Worm (Caenorhabditis elegans) whole organism, L1 larva: ENCODE measurements around the gene fbxb-107.
A peak's percentile ranks its signal among the peaks of the same experiment; 100 is the strongest.

Source experiments
- C04F5.9 ChIP-seq: sonication (generic microtip); optimal IDR thresholded peaks from 2 replicates; lab custom pipeline; 2016; ENCODE audit warnings: missing genetic modification characterization, missing compliant biosample characterization
- aha-1 ChIP-seq: fragments of 150-350 bp; optimal IDR thresholded peaks from 2 replicates; lab custom pipeline; 2014; ENCODE audit warnings: missing biosample characterization, missing genetic modification characterization
- alr-1 ChIP-seq: fragments of 200-800 bp; sonication (Bioruptor generic); optimal IDR thresholded peaks from 2 replicates; lab custom pipeline; 2018; ENCODE audit warnings: borderline replicate concordance, mild to moderate bottlenecking, missing genetic modification characterization, missing compliant biosample characterization
- blmp-1 ChIP-seq: fragments of 150-350 bp; optimal IDR thresholded peaks from 2 replicates; lab custom pipeline; 2014; ENCODE audit warnings: missing biosample characterization, missing genetic modification characterization
- ceh-82 ChIP-seq, 3 experiments: fragments of 150-350 bp in 1 of 3; sonication (generic microtip) in 2 of 3; optimal IDR thresholded peaks; 2 replicates each; lab custom pipeline; 2014 to 2017; ENCODE audit warnings: missing biosample characterization in 3 of 3, missing genetic modification characterization in 3 of 3
- ces-1 ChIP-seq: fragments of 150-350 bp; optimal IDR thresholded peaks from 2 replicates; lab custom pipeline; 2014; ENCODE audit warnings: missing biosample characterization, missing genetic modification reagents, missing genetic modification characterization
- dsc-1 ChIP-seq: sonication (generic microtip); optimal IDR thresholded peaks from 2 replicates; lab custom pipeline; 2016; ENCODE audit warnings: mild to moderate bottlenecking, missing genetic modification characterization, missing compliant biosample characterization
- efl-1 ChIP-seq, 4 experiments: fragments of 150-350 bp; optimal IDR thresholded peaks in 3 of 4; peaks in 1 of 4; 1 replicate in 1 of 4; 2 replicates in 3 of 4; lab custom pipeline; 2014; ENCODE audit warnings: missing biosample characterization in 2 of 4, missing genetic modification characterization in 2 of 4, missing genetic modification reagents in 2 of 4
- efl-3 ChIP-seq: fragments of 200-800 bp; sonication (Bioruptor generic); optimal IDR thresholded peaks from 2 replicates; lab custom pipeline; 2018; ENCODE audit warnings: mild to moderate bottlenecking, missing genetic modification characterization, missing compliant biosample characterization
- elt-3 ChIP-seq, 6 experiments: fragments of 150-350 bp in 1 of 6; sonication (generic microtip); optimal IDR thresholded peaks; 2 replicates each; lab custom pipeline; 2017 to 2018; ENCODE audit warnings: missing biosample characterization in 6 of 6, missing genetic modification characterization in 6 of 6, inconsistent platforms in 1 of 6
- ets-5 ChIP-seq: fragments of 200-800 bp; sonication (Bioruptor generic); IDR thresholded peaks from 2 replicates; pipeline ENCODE4 v1.3.6; 2022; ENCODE audit warnings: missing genetic modification characterization, missing compliant biosample characterization
- hpl-2 ChIP-seq: fragments of 150-350 bp; optimal IDR thresholded peaks from 2 replicates; lab custom pipeline; 2014; ENCODE audit warnings: missing biosample characterization, missing genetic modification reagents, missing genetic modification characterization
- isw-1 ChIP-seq: fragments of 200-800 bp; sonication (Bioruptor generic); IDR thresholded peaks from 2 replicates; pipeline ENCODE4 v1.3.6; 2022; ENCODE audit warnings: missing genetic modification characterization, missing compliant biosample characterization
- lin-13 ChIP-seq: fragments of 150-350 bp; optimal IDR thresholded peaks from 2 replicates; lab custom pipeline; 2014; ENCODE audit warnings: missing biosample characterization, missing genetic modification reagents, missing genetic modification characterization
- lin-14 ChIP-seq: fragments of 200-800 bp; sonication (Bioruptor generic); optimal IDR thresholded peaks from 2 replicates; lab custom pipeline; 2018; ENCODE audit warnings: mild to moderate bottlenecking, missing genetic modification characterization, moderate library complexity, missing compliant biosample characterization
- lin-35 ChIP-seq, 2 experiments: fragments of 150-350 bp; optimal IDR thresholded peaks; 2 replicates each; lab custom pipeline; 2014; ENCODE audit warnings: missing biosample characterization in 2 of 2, missing genetic modification characterization in 2 of 2, missing genetic modification reagents in 2 of 2
- lsy-2 ChIP-seq, 2 experiments: fragments of 150-350 bp; optimal IDR thresholded peaks; 2 replicates each; lab custom pipeline; 2014; ENCODE audit warnings: missing biosample characterization in 2 of 2, missing genetic modification characterization in 2 of 2
- mdl-1 ChIP-seq, 2 experiments: fragments of 150-350 bp; optimal IDR thresholded peaks; 2 replicates each; lab custom pipeline; 2014 to 2017; ENCODE audit warnings: missing biosample characterization in 2 of 2, missing genetic modification characterization in 2 of 2, inconsistent platforms in 1 of 2
- nhr-19 ChIP-seq: fragments of 200-800 bp; sonication (Bioruptor generic); conservative IDR thresholded peaks from 2 replicates; pipeline ENCODE4 v1.3.6; 2022; ENCODE audit warnings: missing genetic modification characterization, missing compliant biosample characterization
- nhr-20 ChIP-seq: sonication (generic microtip); optimal IDR thresholded peaks from 2 replicates; lab custom pipeline; 2016; ENCODE audit warnings: mild to moderate bottlenecking, missing genetic modification characterization, missing compliant biosample characterization
- nhr-237 ChIP-seq: fragments of 150-350 bp; optimal IDR thresholded peaks from 2 replicates; lab custom pipeline; 2014; ENCODE audit warnings: missing biosample characterization, missing genetic modification characterization
- nhr-28 ChIP-seq: fragments of 150-350 bp; optimal IDR thresholded peaks from 2 replicates; lab custom pipeline; 2014; ENCODE audit warnings: missing biosample characterization, missing genetic modification characterization
- nhr-47 ChIP-seq: sonication (generic microtip); optimal IDR thresholded peaks from 2 replicates; lab custom pipeline; 2016; ENCODE audit warnings: mild to moderate bottlenecking, missing genetic modification characterization, moderate library complexity, missing compliant biosample characterization
- nhr-71 ChIP-seq: sonication (generic microtip); optimal IDR thresholded peaks from 2 replicates; lab custom pipeline; 2016; ENCODE audit warnings: mild to moderate bottlenecking, missing genetic modification characterization, moderate library complexity, missing compliant biosample characterization
- nhr-85 ChIP-seq: sonication (generic microtip); peaks from one replicate; lab custom pipeline; 2016; ENCODE audit warnings: missing genetic modification characterization, inconsistent platforms, missing compliant biosample characterization
- pag-3 ChIP-seq: sonication (generic microtip); optimal IDR thresholded peaks from 2 replicates; lab custom pipeline; 2017; ENCODE audit warnings: missing genetic modification characterization, mild to moderate bottlenecking, missing compliant biosample characterization, antibody characterized with exemption, borderline replicate concordance; ENCODE audit not compliant: insufficient read depth
- pax-3 ChIP-seq: fragments of 200-800 bp; sonication (Bioruptor generic); optimal IDR thresholded peaks from 2 replicates; lab custom pipeline; 2018; ENCODE audit warnings: mild to moderate bottlenecking, missing genetic modification characterization, moderate library complexity, missing compliant biosample characterization
- rnt-1 ChIP-seq: sonication (generic microtip); optimal IDR thresholded peaks from 2 replicates; lab custom pipeline; 2016; ENCODE audit warnings: mild to moderate bottlenecking, missing genetic modification characterization, moderate library complexity, missing compliant biosample characterization
- skn-1 ChIP-seq: fragments of 150-350 bp; optimal IDR thresholded peaks from 2 replicates; lab custom pipeline; 2014; ENCODE audit warnings: missing biosample characterization, missing genetic modification characterization
- snu-23 ChIP-seq: sonication (generic microtip); optimal IDR thresholded peaks from 2 replicates; lab custom pipeline; 2016; ENCODE audit warnings: missing genetic modification characterization, missing compliant biosample characterization
- swsn-7 ChIP-seq: sonication (generic microtip); optimal IDR thresholded peaks from 2 replicates; lab custom pipeline; 2016; ENCODE audit warnings: missing genetic modification characterization, missing compliant biosample characterization
- tbx-2 ChIP-seq: sonication (generic microtip); optimal IDR thresholded peaks from 2 replicates; lab custom pipeline; 2016; ENCODE audit warnings: missing genetic modification characterization, missing compliant biosample characterization
- unc-30 ChIP-seq: sonication (generic microtip); optimal IDR thresholded peaks from 2 replicates; lab custom pipeline; 2017; ENCODE audit warnings: missing biosample characterization, missing genetic modification characterization
- unc-62 ChIP-seq: fragments of 150-350 bp; optimal IDR thresholded peaks from 2 replicates; lab custom pipeline; 2014; ENCODE audit warnings: missing biosample characterization, missing genetic modification reagents, missing genetic modification characterization
- unc-86 ChIP-seq: sonication (generic microtip); optimal IDR thresholded peaks from 2 replicates; lab custom pipeline; 2016; ENCODE audit warnings: missing genetic modification characterization, missing compliant biosample characterization
- zag-1 ChIP-seq: fragments of 150-350 bp; optimal IDR thresholded peaks from 2 replicates; lab custom pipeline; 2014; ENCODE audit warnings: missing biosample characterization, missing genetic modification characterization

Gene fbxb-107

DNA sequence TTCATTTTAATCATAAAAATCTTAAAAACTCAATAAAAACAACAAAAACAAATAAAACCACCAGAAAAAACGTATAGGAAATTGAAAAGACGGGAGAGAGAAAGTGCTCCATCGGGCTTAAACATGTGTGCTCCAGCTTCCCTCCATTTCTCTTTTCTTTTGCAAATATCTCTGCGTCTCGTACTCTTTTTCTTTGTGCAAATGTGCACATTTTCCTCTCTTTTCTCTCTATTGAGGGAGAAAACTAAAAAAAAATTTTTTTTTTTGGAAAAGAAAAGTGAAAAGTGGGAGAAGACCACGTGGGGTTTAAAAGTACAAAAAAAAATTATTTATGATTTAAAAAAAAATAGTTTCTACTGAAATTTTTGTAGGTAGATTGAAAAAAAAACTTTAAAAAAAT lies 45.7 kb downstream of the fbxb-107 start (continued):
- TF ChIP-seq unc-30 (tag; lab: Kevin White, UChicago) (no peak), rnt-1 (tag; lab: Kevin White, UChicago) (no peak), lin-14 (GFP tag; lab: Kevin White, UChicago) (peak; percentile 65), unc-62 (GFP tag; lab: Kevin White, UChicago) (no peak), efl-3 (no peak), dsc-1 (no peak), unc-86 (tag; lab: Kevin White, UChicago) (no peak), alr-1 (no peak), lin-13 (GFP tag; lab: Kevin White, UChicago) (no peak), pax-3 (tag; lab: Kevin White, UChicago) (no peak), skn-1 (no peak), efl-1 (optimal IDR thresholded peaks at IDR 0.05; lab: Kevin White, UChicago) (peak; percentile 34 to 51), efl-1 (GFP tag; optimal IDR thresholded peaks at IDR 0.05 in 1 of 2; lab: Kevin White, UChicago) (no peak), isw-1 (GFP tag; lab: Robert Waterston, UW) (no peak), nhr-19 (GFP tag; lab: Robert Waterston, UW) (no peak), swsn-7 (tag; lab: Kevin White, UChicago) (no peak)

DNA sequence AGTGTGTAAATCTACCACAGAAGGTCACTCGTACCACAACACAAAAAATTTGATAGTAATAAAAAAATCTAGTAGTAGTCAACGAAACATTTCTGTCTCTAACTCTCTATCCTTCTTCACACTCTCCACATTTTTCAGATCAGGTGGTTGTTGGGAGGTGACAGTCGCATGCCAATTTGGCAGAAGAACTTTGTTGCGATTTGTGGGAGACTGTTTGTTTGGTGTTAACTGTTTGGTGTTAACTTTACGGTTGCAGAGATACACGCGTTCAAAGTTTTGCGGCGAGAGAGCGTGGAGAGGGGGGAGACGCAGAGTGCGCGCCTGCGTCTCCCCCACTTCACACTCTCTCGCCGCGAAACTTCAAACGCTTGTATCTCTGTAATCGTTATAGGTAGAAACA lies 46.4 kb downstream of the fbxb-107 start:
- TF ChIP-seq dsc-1 (no peak), tbx-2 (tag; lab: Kevin White, UChicago) (peak; percentile 22), ets-5 (GFP tag; lab: Robert Waterston, UW) (no peak), nhr-85 (tag; lab: Kevin White, UChicago) (peak; percentile 14), lin-14 (GFP tag; lab: Kevin White, UChicago) (peak; percentile 49), C04F5.9 (tag; lab: Kevin White, UChicago) (no peak), nhr-28 (tag; lab: Kevin White, UChicago) (no peak), nhr-71 (tag; lab: Kevin White, UChicago) (peak; percentile 23), snu-23 (GFP tag; lab: Kevin White, UChicago) (peak; percentile 40), mdl-1 (tag; optimal IDR thresholded peaks at IDR 0.05; lab: Kevin White, UChicago) (peak in 1 of 2 experiments; percentile 28), pag-3 (no peak), nhr-20 (peak; percentile 4), lsy-2 (tag; optimal IDR thresholded peaks at IDR 0.05; lab: Kevin White, UChicago) (peak in 1 of 2 experiments; percentile 14), lin-35 (GFP tag; optimal IDR thresholded peaks at IDR 0.05; lab: Kevin White, UChicago) (peak in 1 of 2 experiments; percentile 65), pax-3 (tag; lab: Kevin White, UChicago) (no peak), elt-3 (tag; optimal IDR thresholded peaks at IDR 0.05; lab: Kevin White, UChicago) (peak in 2 of 6 experiments; percentile 40 to 52), lin-13 (GFP tag; lab: Kevin White, UChicago) (no peak), ceh-82 (tag; optimal IDR thresholded peaks at IDR 0.05; lab: Kevin White, UChicago) (no peak), aha-1 (tag; lab: Kevin White, UChicago) (no peak), nhr-19 (GFP tag; lab: Robert Waterston, UW) (0 out of 2 replicates have a peak, but pooled peaks have one; percentile 2), ces-1 (GFP tag; lab: Kevin White, UChicago) (no peak)

DNA sequence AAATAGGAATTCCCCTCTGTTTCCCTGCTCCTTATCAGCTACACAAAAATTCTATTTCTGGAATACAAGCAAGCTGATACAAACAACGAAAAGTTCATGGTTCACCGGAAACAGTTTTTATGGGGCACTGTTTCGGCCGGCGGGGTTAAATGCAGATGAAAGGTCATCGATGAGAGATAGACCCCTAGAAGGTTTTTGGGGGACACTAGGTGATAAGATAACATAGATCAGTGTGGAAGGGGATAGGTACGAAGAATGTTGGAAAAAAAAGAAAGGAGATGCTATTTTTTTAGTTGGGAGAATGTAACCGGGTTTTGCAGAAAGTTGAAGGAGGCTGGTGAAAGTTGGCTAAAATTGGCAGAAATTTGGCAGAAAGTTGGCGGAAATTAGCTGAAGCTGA lies 47.0 kb downstream of the fbxb-107 start:
- peak; percentile 18 for TF ChIP-seq blmp-1 (tag; lab: Kevin White, UChicago)
- no peak for TF ChIP-seq zag-1 (tag; lab: Kevin White, UChicago)
- TF ChIP-seq elt-3 (tag; optimal IDR thresholded peaks at IDR 0.05; lab: Kevin White, UChicago), result peak in 1 of 6 experiments; percentile 50
- no peak for TF ChIP-seq nhr-47 (tag; lab: Kevin White, UChicago)
- no peak for TF ChIP-seq nhr-237 (tag; lab: Kevin White, UChicago)
- peak; percentile 61 for TF ChIP-seq nhr-85 (tag; lab: Kevin White, UChicago)
- TF ChIP-seq hpl-2 (GFP tag; lab: Kevin White, UChicago), result no peak
- peak; percentile 0 for TF ChIP-seq nhr-20
- TF ChIP-seq isw-1 (GFP tag; lab: Robert Waterston, UW), result no peak
